Worm (Caenorhabditis elegans) whole organism, mixed stage, embryonic: ENCODE results near the gene nas-15.

Experiments used
- M03D4.4 ChIP-seq: sonication (generic microtip); optimal IDR thresholded peaks from 2 replicates; lab custom pipeline; 2017; ENCODE audit warnings: mild to moderate bottlenecking, missing genetic modification characterization, missing compliant biosample characterization
- bed-3 ChIP-seq: fragments of 200-800 bp; sonication (Bioruptor generic); optimal IDR thresholded peaks from 3 replicates; lab custom pipeline; 2018; ENCODE audit warnings: mild to moderate bottlenecking, missing genetic modification characterization, moderate library complexity, missing compliant biosample characterization
- blmp-1 ChIP-seq: fragments of 150-350 bp; optimal IDR thresholded peaks from 2 replicates; lab custom pipeline; 2014; ENCODE audit warnings: missing biosample characterization, missing genetic modification characterization
- ceh-39 ChIP-seq: fragments of 150-350 bp; optimal IDR thresholded peaks from 2 replicates; lab custom pipeline; 2014; ENCODE audit warnings: missing biosample characterization, missing genetic modification characterization
- ceh-43 ChIP-seq: fragments of 200-800 bp; sonication (Bioruptor generic); optimal IDR thresholded peaks from 2 replicates; lab custom pipeline; 2018; ENCODE audit warnings: mild to moderate bottlenecking, missing genetic modification characterization, moderate library complexity, missing compliant biosample characterization
- ceh-83 ChIP-seq: fragments of 200-800 bp; sonication (Bioruptor generic); optimal IDR thresholded peaks from 2 replicates; lab custom pipeline; 2018; ENCODE audit warnings: mild to moderate bottlenecking, missing genetic modification characterization, missing compliant biosample characterization
- ces-1 ChIP-seq: fragments of 150-350 bp; optimal IDR thresholded peaks from 2 replicates; lab custom pipeline; 2014; ENCODE audit warnings: missing biosample characterization, missing genetic modification reagents, missing genetic modification characterization
- cnd-1 ChIP-seq: fragments of 200-800 bp; sonication (Bioruptor generic); optimal IDR thresholded peaks from 2 replicates; lab custom pipeline; 2018; ENCODE audit warnings: mild to moderate bottlenecking, missing genetic modification characterization, missing compliant biosample characterization
- drap-1 ChIP-seq: fragments of 200-800 bp; sonication (Bioruptor generic); optimal IDR thresholded peaks from 3 replicates; lab custom pipeline; 2018; ENCODE audit warnings: mild to moderate bottlenecking, missing genetic modification characterization, missing compliant biosample characterization
- elt-1 ChIP-seq: sonication (generic microtip); optimal IDR thresholded peaks from 2 replicates; lab custom pipeline; 2017; ENCODE audit warnings: missing genetic modification characterization, mild to moderate bottlenecking, missing compliant biosample characterization, antibody characterized with exemption, moderate library complexity, borderline replicate concordance; ENCODE audit not compliant: insufficient read depth
- elt-3 ChIP-seq: fragments of 150-350 bp; optimal IDR thresholded peaks from 2 replicates; lab custom pipeline; 2014; ENCODE audit warnings: missing biosample characterization, missing genetic modification characterization
- ham-2 ChIP-seq: fragments of 200-800 bp; sonication (Bioruptor generic); optimal IDR thresholded peaks from 2 replicates; lab custom pipeline; 2018; ENCODE audit warnings: mild to moderate bottlenecking, missing genetic modification characterization, missing compliant biosample characterization
- hlh-1 ChIP-seq: fragments of 150-350 bp; optimal IDR thresholded peaks from 2 replicates; lab custom pipeline; 2014; ENCODE audit warnings: missing biosample characterization, missing genetic modification reagents, missing genetic modification characterization
- lin-13 ChIP-seq: fragments of 150-350 bp; optimal IDR thresholded peaks from 2 replicates; lab custom pipeline; 2014; ENCODE audit warnings: missing biosample characterization, missing genetic modification characterization
- lin-32 ChIP-seq: fragments of 200-800 bp; sonication (Bioruptor generic); optimal IDR thresholded peaks from 2 replicates; lab custom pipeline; 2018; ENCODE audit warnings: mild to moderate bottlenecking, missing genetic modification characterization, missing compliant biosample characterization
- lsy-2 ChIP-seq: fragments of 150-350 bp; optimal IDR thresholded peaks from 2 replicates; lab custom pipeline; 2014; ENCODE audit warnings: missing biosample characterization, missing genetic modification characterization
- mab-5 ChIP-seq: fragments of 150-350 bp; optimal IDR thresholded peaks from 2 replicates; lab custom pipeline; 2014; ENCODE audit warnings: missing biosample characterization, missing genetic modification characterization
- mep-1 ChIP-seq: fragments of 150-350 bp; optimal IDR thresholded peaks from 2 replicates; lab custom pipeline; 2017; ENCODE audit warnings: missing biosample characterization, missing genetic modification reagents, missing genetic modification characterization, inconsistent platforms
- mls-2 ChIP-seq: sonication (generic microtip); optimal IDR thresholded peaks from 2 replicates; lab custom pipeline; 2016; ENCODE audit warnings: mild to moderate bottlenecking, missing genetic modification characterization, moderate library complexity, missing compliant biosample characterization
- nhr-12 ChIP-seq: fragments of 150-350 bp; optimal IDR thresholded peaks from 2 replicates; lab custom pipeline; 2014; ENCODE audit warnings: missing biosample characterization, missing genetic modification characterization
- nhr-2 ChIP-seq: fragments of 150-350 bp; optimal IDR thresholded peaks from 2 replicates; lab custom pipeline; 2014; ENCODE audit warnings: missing biosample characterization, missing genetic modification characterization
- nhr-237 ChIP-seq: fragments of 150-350 bp; optimal IDR thresholded peaks from 2 replicates; lab custom pipeline; 2014; ENCODE audit warnings: missing biosample characterization, missing genetic modification characterization
- nhr-28 ChIP-seq: fragments of 150-350 bp; optimal IDR thresholded peaks from 2 replicates; lab custom pipeline; 2014; ENCODE audit warnings: missing biosample characterization, missing genetic modification characterization
- nhr-76 ChIP-seq: sonication (generic microtip); optimal IDR thresholded peaks from 2 replicates; lab custom pipeline; 2017; ENCODE audit warnings: missing biosample characterization, missing genetic modification characterization
- pha-4 ChIP-seq: fragments of 150-350 bp; optimal IDR thresholded peaks from 2 replicates; lab custom pipeline; 2018; ENCODE audit warnings: missing biosample characterization, missing genetic modification reagents, missing genetic modification characterization
- sem-2 ChIP-seq: fragments of 200-800 bp; sonication (Bioruptor generic); optimal IDR thresholded peaks from 2 replicates; lab custom pipeline; 2018; ENCODE audit warnings: mild to moderate bottlenecking, missing genetic modification characterization, missing compliant biosample characterization
- snpc-4 ChIP-seq: fragments of 150-350 bp; optimal IDR thresholded peaks from 2 replicates; lab custom pipeline; 2014; ENCODE audit warnings: missing biosample characterization, missing genetic modification characterization
- sptf-1 ChIP-seq: sonication (generic microtip); optimal IDR thresholded peaks from 2 replicates; lab custom pipeline; 2017; ENCODE audit warnings: mild to moderate bottlenecking, missing genetic modification characterization, moderate library complexity, missing compliant biosample characterization
- tbx-8 ChIP-seq: fragments of 200-800 bp; sonication (Bioruptor generic); optimal IDR thresholded peaks from 2 replicates; lab custom pipeline; 2018; ENCODE audit warnings: mild to moderate bottlenecking, missing genetic modification characterization, moderate library complexity, missing compliant biosample characterization
- unc-120 ChIP-seq: sonication (generic microtip); optimal IDR thresholded peaks from 2 replicates; lab custom pipeline; 2017; ENCODE audit warnings: missing genetic modification characterization, missing compliant biosample characterization; ENCODE audit not compliant: poor library complexity, severe bottlenecking
- unc-39 ChIP-seq: fragments of 150-350 bp; optimal IDR thresholded peaks from 2 replicates; lab custom pipeline; 2014; ENCODE audit warnings: missing biosample characterization, missing genetic modification characterization
- unc-62 ChIP-seq: fragments of 150-350 bp; optimal IDR thresholded peaks from 2 replicates; lab custom pipeline; 2014; ENCODE audit warnings: missing biosample characterization, missing genetic modification reagents, missing genetic modification characterization
- zip-8 ChIP-seq: fragments of 150-350 bp; optimal IDR thresholded peaks from 2 replicates; lab custom pipeline; 2014; ENCODE audit warnings: missing biosample characterization, missing genetic modification characterization
- ztf-11 ChIP-seq: fragments of 150-350 bp; optimal IDR thresholded peaks from 2 replicates; lab custom pipeline; 2014; ENCODE audit warnings: missing biosample characterization, missing genetic modification characterization

Gene nas-15

DNA sequence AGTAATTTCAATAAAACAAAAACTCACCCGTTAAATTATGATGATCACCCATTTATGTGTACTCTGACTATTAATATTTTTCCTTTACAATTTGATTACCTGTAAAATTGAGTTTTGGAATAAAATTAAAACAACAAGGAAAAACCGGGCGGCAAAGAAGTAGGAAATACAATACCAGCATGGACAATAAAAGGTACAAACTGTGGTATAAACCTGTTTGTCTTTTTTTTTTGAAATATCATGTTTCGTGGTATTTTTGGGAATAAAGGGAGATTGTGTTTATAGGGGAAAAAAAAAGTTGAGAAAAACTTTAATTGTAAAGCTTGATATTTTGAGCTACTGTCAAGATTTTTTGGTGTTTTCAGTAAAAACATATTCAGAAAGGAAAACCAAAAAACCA, 47.9 kb downstream of the nas-15 start, which contains the start of gene daf-3:
Gene daf-3 (minus strand): TSS at position 101 of the 400 bp plus-strand sequence.
- no peak for TF ChIP-seq nhr-237 (tag; lab: Kevin White, UChicago)
- TF ChIP-seq pha-4, result no peak
- no peak for TF ChIP-seq ceh-43 (GFP tag; lab: Kevin White, UChicago)
- TF ChIP-seq tbx-8 (GFP tag; lab: Kevin White, UChicago), result no peak
- TF ChIP-seq unc-62 (GFP tag; lab: Kevin White, UChicago), result no peak
- no peak for TF ChIP-seq nhr-28 (tag; lab: Kevin White, UChicago)
- TF ChIP-seq nhr-2 (tag; lab: Kevin White, UChicago), result no peak
- no peak for TF ChIP-seq elt-3 (tag; lab: Kevin White, UChicago)
- TF ChIP-seq sem-2 (GFP tag; lab: Kevin White, UChicago), result no peak
- TF ChIP-seq ces-1 (GFP tag; lab: Kevin White, UChicago), result no peak
- no peak for TF ChIP-seq nhr-12
- TF ChIP-seq, all 35 proteins: peak for 0

DNA sequence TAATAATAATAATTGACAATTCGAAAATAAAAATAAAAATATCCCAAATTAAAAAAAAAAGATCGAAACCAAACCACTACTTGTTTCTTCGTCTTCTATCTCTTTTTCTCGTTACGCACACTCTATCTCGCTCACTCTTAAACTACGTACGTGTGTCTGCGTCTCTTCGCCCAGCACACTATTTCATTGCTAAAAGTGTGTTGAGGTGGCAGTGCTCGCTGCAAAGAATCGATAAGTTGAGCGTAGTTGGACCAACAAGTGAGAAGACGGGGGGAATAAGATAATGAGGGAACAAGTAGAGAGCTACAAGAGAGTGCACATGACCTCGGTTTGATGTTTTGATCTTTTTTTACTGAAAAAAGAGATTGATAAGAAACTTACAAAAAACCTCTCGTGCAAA, 48.4 kb downstream of the nas-15 start:
- TF ChIP-seq ceh-83 (GFP tag; lab: Kevin White, UChicago), result no peak
- TF ChIP-seq hlh-1, result peak; percentile 24
- no peak for TF ChIP-seq cnd-1
- TF ChIP-seq ceh-39 (tag; lab: Kevin White, UChicago), result peak; percentile 69
- TF ChIP-seq unc-62 (GFP tag; lab: Kevin White, UChicago), result peak; percentile 7
- TF ChIP-seq ces-1 (GFP tag; lab: Kevin White, UChicago), result peak; percentile 78
- TF ChIP-seq, all 35 proteins: peak for 4

ce11 chrX:827502-827901, 50.0 kb downstream of the nas-15 start:
- TF ChIP-seq unc-62 (GFP tag; lab: Kevin White, UChicago), result peak; percentile 13
- peak; percentile 43 for TF ChIP-seq pha-4
- no peak for TF ChIP-seq tbx-8 (GFP tag; lab: Kevin White, UChicago)
- TF ChIP-seq zip-8 (tag; lab: Kevin White, UChicago), result no peak
- TF ChIP-seq elt-1, result no peak
- TF ChIP-seq nhr-2 (tag; lab: Kevin White, UChicago), result no peak
- TF ChIP-seq lin-13 (tag; lab: Kevin White, UChicago), result no peak
- TF ChIP-seq sptf-1, result peak; percentile 53
- no peak for TF ChIP-seq blmp-1
- peak; percentile 41 for TF ChIP-seq nhr-237 (tag; lab: Kevin White, UChicago)
- no peak for TF ChIP-seq mab-5
- no peak for TF ChIP-seq ceh-39 (tag; lab: Kevin White, UChicago)
- TF ChIP-seq unc-39 (tag; lab: Kevin White, UChicago), result no peak
- peak; percentile 91 for TF ChIP-seq ces-1 (GFP tag; lab: Kevin White, UChicago)
- TF ChIP-seq ceh-43 (GFP tag; lab: Kevin White, UChicago), result no peak
- no peak for TF ChIP-seq nhr-76 (tag; lab: Kevin White, UChicago)
- no peak for TF ChIP-seq M03D4.4 (tag; lab: Kevin White, UChicago)
- peak; percentile 14 for TF ChIP-seq hlh-1
- no peak for TF ChIP-seq cnd-1
- no peak for TF ChIP-seq snpc-4 (tag; lab: Kevin White, UChicago)
- TF ChIP-seq bed-3 (GFP tag; lab: Kevin White, UChicago), result no peak
- no peak for TF ChIP-seq sem-2 (GFP tag; lab: Kevin White, UChicago)
- TF ChIP-seq lsy-2, result no peak
- TF ChIP-seq elt-3 (tag; lab: Kevin White, UChicago), result no peak
- peak; percentile 42 for TF ChIP-seq drap-1
- TF ChIP-seq ztf-11 (tag; lab: Kevin White, UChicago), result no peak
- TF ChIP-seq mls-2, result peak; percentile 12
- TF ChIP-seq lin-32, result no peak
- no peak for TF ChIP-seq ceh-83 (GFP tag; lab: Kevin White, UChicago)
- TF ChIP-seq mep-1 (tag; lab: Kevin White, UChicago), result peak; percentile 24
- no peak for TF ChIP-seq nhr-12
- TF ChIP-seq unc-120 (tag; lab: Kevin White, UChicago), result peak; percentile 69
- peak; percentile 41 for TF ChIP-seq ham-2

DNA sequence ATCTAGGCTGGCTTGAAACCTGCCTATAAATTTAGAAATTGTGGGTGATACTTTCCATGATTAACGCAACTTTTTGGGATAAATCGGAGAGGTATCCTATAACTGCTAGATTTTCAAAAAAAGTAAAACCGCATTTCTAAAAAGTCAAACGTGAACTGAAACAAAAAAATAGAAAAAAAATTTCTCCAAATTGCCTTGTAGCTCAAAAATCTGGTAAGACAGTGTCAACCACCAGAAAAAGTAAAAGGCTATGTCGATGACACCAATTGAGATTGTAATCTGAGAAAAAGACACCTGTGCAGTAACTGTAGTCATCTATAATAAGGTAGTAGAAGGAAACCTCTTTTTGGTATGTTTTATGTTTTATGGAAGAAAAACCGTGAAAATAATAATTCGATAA, 51.1 kb downstream of the nas-15 start, which contains the start of gene wdr-54:
Gene wdr-54 (plus strand): TSS at position 301 of the 400 bp plus-strand sequence.
- TF ChIP-seq lsy-2 (no peak), sem-2 (GFP tag; lab: Kevin White, UChicago) (no peak), unc-120 (tag; lab: Kevin White, UChicago) (no peak), unc-62 (GFP tag; lab: Kevin White, UChicago) (no peak), ceh-43 (GFP tag; lab: Kevin White, UChicago) (no peak), tbx-8 (GFP tag; lab: Kevin White, UChicago) (no peak), elt-1 (no peak), hlh-1 (no peak), zip-8 (tag; lab: Kevin White, UChicago) (no peak), ceh-83 (GFP tag; lab: Kevin White, UChicago) (no peak)
